Fruit fly (Drosophila melanogaster) whole organism, embryonic: Measurements from ENCODE around the gene Sodq.

ENCODE experiments used
- Atf6 ChIP-seq: fragments of 200-800 bp; sonication (Bioruptor generic); IDR thresholded peaks from 2 replicates; pipeline ENCODE4 v1.3.6; 2022; ENCODE audit warnings: missing biosample characterization, missing genetic modification characterization
- Awh ChIP-seq: fragments of 200-800 bp; sonication (Bioruptor generic); IDR thresholded peaks from 2 replicates; pipeline ENCODE4, ENCODE4 v1.3.6; 2022; ENCODE audit warnings: missing biosample characterization, missing genetic modification characterization
- Blimp-1 ChIP-seq: fragments of 200-800 bp; sonication (Bioruptor generic); optimal IDR thresholded peaks from 3 replicates; lab custom pipeline; 2018; ENCODE audit warnings: missing biosample characterization, missing genetic modification characterization, mild to moderate bottlenecking, moderate library complexity, missing genetic modification reagents
- CG10366 ChIP-seq: fragments of 200-800 bp; sonication (Bioruptor generic); IDR thresholded peaks from 2 replicates; pipeline ENCODE4 v1.3.6; 2022; ENCODE audit warnings: missing biosample characterization, missing genetic modification characterization
- CG12744 ChIP-seq: fragments of 200-800 bp; sonication (Bioruptor generic); optimal IDR thresholded peaks from 2 replicates; lab custom pipeline; 2016; ENCODE audit warnings: missing biosample characterization, missing genetic modification characterization
- CG14050 ChIP-seq: fragments of 200-800 bp; sonication (Bioruptor generic); IDR thresholded peaks from 3 replicates; pipeline ENCODE4 v1.3.6; 2022; ENCODE audit warnings: missing biosample characterization, missing genetic modification characterization
- CG14860 ChIP-seq: fragments of 200-800 bp; sonication (Bioruptor generic); IDR thresholded peaks from 3 replicates; pipeline ENCODE4 v1.3.6; 2022; ENCODE audit warnings: missing biosample characterization, missing genetic modification characterization; ENCODE audit not compliant: partially characterized antibody
- CG15269 ChIP-seq: fragments of 200-800 bp; sonication (Bioruptor generic); optimal IDR thresholded peaks from 2 replicates; lab custom pipeline; 2018; ENCODE audit warnings: missing biosample characterization, mild to moderate bottlenecking, missing genetic modification characterization, moderate library complexity
- CG1602 ChIP-seq: fragments of 200-800 bp; sonication (Bioruptor generic); optimal IDR thresholded peaks from 3 replicates; lab custom pipeline; 2016; ENCODE audit warnings: missing biosample characterization, missing genetic modification characterization
- CG16815 ChIP-seq: fragments of 200-800 bp; sonication (Bioruptor generic); optimal IDR thresholded peaks from 3 replicates; lab custom pipeline; 2017; ENCODE audit warnings: missing biosample characterization, mild to moderate bottlenecking, missing genetic modification characterization
- CG17328 ChIP-seq: fragments of 200-800 bp; sonication (Bioruptor generic); IDR thresholded peaks from 2 replicates; pipeline ENCODE4 v1.3.6; 2022; ENCODE audit warnings: missing biosample characterization, missing genetic modification characterization
- CG18011 ChIP-seq: fragments of 200-800 bp; sonication (Bioruptor generic); optimal IDR thresholded peaks from 2 replicates; lab custom pipeline; 2017; ENCODE audit warnings: missing biosample characterization, missing genetic modification characterization, mild to moderate bottlenecking, moderate library complexity, missing genotype
- CG18476 ChIP-seq: fragments of 200-800 bp; sonication (Bioruptor generic); optimal IDR thresholded peaks from 2 replicates; lab custom pipeline; 2016; ENCODE audit warnings: missing biosample characterization, mild to moderate bottlenecking, missing genetic modification characterization
- CG33213 ChIP-seq: fragments of 200-800 bp; sonication (Bioruptor generic); optimal IDR thresholded peaks from 3 replicates; lab custom pipeline; 2016; ENCODE audit warnings: missing biosample characterization, missing genetic modification characterization
- CG3407 ChIP-seq: fragments of 200-800 bp; sonication (Bioruptor generic); optimal IDR thresholded peaks from 2 replicates; lab custom pipeline; 2018; ENCODE audit warnings: missing biosample characterization, mild to moderate bottlenecking, missing genetic modification characterization
- CG3995 ChIP-seq: fragments of 200-800 bp; sonication (Bioruptor generic); optimal IDR thresholded peaks from 3 replicates; lab custom pipeline; 2016; ENCODE audit warnings: missing biosample characterization, missing genetic modification characterization
- CG42726 ChIP-seq: fragments of 200-800 bp; sonication (Bioruptor generic); IDR thresholded peaks from 2 replicates; pipeline ENCODE4 v1.3.6; 2022; ENCODE audit warnings: missing biosample characterization, missing genetic modification characterization; ENCODE audit not compliant: partially characterized antibody
- CG4360 ChIP-seq: fragments of 200-800 bp; sonication (Bioruptor generic); IDR thresholded peaks from 2 replicates; pipeline ENCODE4 v1.3.6; 2022; ENCODE audit warnings: missing biosample characterization, missing genetic modification characterization
- CG4617 ChIP-seq: fragments of 200-800 bp; sonication (Bioruptor generic); optimal IDR thresholded peaks from 3 replicates; lab custom pipeline; 2016; ENCODE audit warnings: missing biosample characterization, missing genetic modification characterization, borderline replicate concordance
- CG5953 ChIP-seq: fragments of 200-800 bp; sonication (Bioruptor generic); IDR thresholded peaks from 2 replicates; pipeline ENCODE4 v1.3.6; 2022; ENCODE audit warnings: missing biosample characterization, missing genetic modification characterization
- CG6791 ChIP-seq: fragments of 200-800 bp; sonication (Bioruptor generic); IDR thresholded peaks from 3 replicates; pipeline ENCODE4 v1.3.6; 2022; ENCODE audit warnings: missing biosample characterization, missing genetic modification characterization; ENCODE audit not compliant: partially characterized antibody
- CG6813 ChIP-seq: fragments of 200-800 bp; sonication (Bioruptor generic); optimal IDR thresholded peaks from 2 replicates; lab custom pipeline; 2017; ENCODE audit warnings: missing biosample characterization, missing genetic modification characterization, mild to moderate bottlenecking, moderate library complexity, missing genetic modification reagents
- CG7928 ChIP-seq: fragments of 200-800 bp; sonication (Bioruptor generic); optimal IDR thresholded peaks from 2 replicates; lab custom pipeline; 2017; ENCODE audit warnings: missing biosample characterization, mild to moderate bottlenecking, missing genetic modification characterization
- CG7987 ChIP-seq: fragments of 200-800 bp; sonication (Bioruptor generic); optimal IDR thresholded peaks from 2 replicates; lab custom pipeline; 2018; ENCODE audit warnings: missing biosample characterization, mild to moderate bottlenecking, missing genetic modification characterization, moderate library complexity
- CG8388 ChIP-seq: fragments of 200-800 bp; sonication (Bioruptor generic); optimal IDR thresholded peaks from 2 replicates; lab custom pipeline; 2019; ENCODE audit warnings: missing biosample characterization, mild to moderate bottlenecking, missing genetic modification characterization, moderate library complexity
- Dbx ChIP-seq: fragments of 200-800 bp; sonication (Bioruptor generic); IDR thresholded peaks from 3 replicates; pipeline ENCODE4 v1.3.6; 2022; ENCODE audit warnings: missing biosample characterization, missing genetic modification characterization
- Deaf1 ChIP-seq: fragments of 200-800 bp; optimal IDR thresholded peaks from 3 replicates; lab custom pipeline; 2019; ENCODE audit warnings: missing biosample characterization, mild to moderate bottlenecking, missing genetic modification characterization, moderate library complexity
- Ets97D ChIP-seq: fragments of 200-800 bp; sonication (Bioruptor generic); optimal IDR thresholded peaks from 3 replicates; lab custom pipeline; 2016; ENCODE audit warnings: missing biosample characterization, missing genetic modification characterization
- HmgD ChIP-seq: fragments of 200-800 bp; sonication (Bioruptor generic); optimal IDR thresholded peaks from 3 replicates; lab custom pipeline; 2016; ENCODE audit warnings: missing biosample characterization, missing genetic modification characterization
- Lim3 ChIP-seq: fragments of 200-800 bp; sonication (Bioruptor generic); IDR thresholded peaks from 2 replicates; pipeline ENCODE4 v1.3.6; 2022; ENCODE audit warnings: missing biosample characterization, missing genetic modification characterization
- Ravus ChIP-seq: fragments of 200-800 bp; sonication (Bioruptor generic); IDR thresholded peaks from 2 replicates; pipeline ENCODE4 v1.3.6; 2022; ENCODE audit warnings: missing biosample characterization, missing genetic modification characterization
- Sin3A ChIP-seq: fragments of >200 bp; optimal IDR thresholded peaks from 2 replicates; lab custom pipeline; 2018
- Spps ChIP-seq: fragments of 200-800 bp; sonication (Bioruptor generic); optimal IDR thresholded peaks from 2 replicates; lab custom pipeline; 2018; ENCODE audit warnings: missing biosample characterization, mild to moderate bottlenecking, missing genetic modification characterization
- ac ChIP-seq: fragments of 200-800 bp; sonication (Bioruptor generic); optimal IDR thresholded peaks from 3 replicates; lab custom pipeline; 2017; ENCODE audit warnings: missing biosample characterization, mild to moderate bottlenecking, missing genetic modification characterization
- al ChIP-seq: fragments of 200-800 bp; sonication (Bioruptor generic); IDR thresholded peaks from 2 replicates; pipeline ENCODE4 v1.3.6; 2022; ENCODE audit warnings: missing biosample characterization, missing genetic modification characterization
- cas ChIP-seq: fragments of 200-800 bp; sonication (Bioruptor generic); IDR thresholded peaks from 2 replicates; pipeline ENCODE4 v1.3.6; 2022; ENCODE audit warnings: missing biosample characterization, missing genetic modification characterization
- dan ChIP-seq: fragments of 200-800 bp; sonication (Bioruptor generic); IDR thresholded peaks from 2 replicates; pipeline ENCODE4 v1.3.6; 2022; ENCODE audit warnings: missing biosample characterization, missing genetic modification characterization
- hbn ChIP-seq: fragments of 200-800 bp; sonication (Bioruptor generic); IDR thresholded peaks from 2 replicates; pipeline ENCODE4 v1.3.6; 2022; ENCODE audit warnings: missing biosample characterization, missing genetic modification characterization; ENCODE audit not compliant: partially characterized antibody
- jigr1 ChIP-seq: fragments of 200-800 bp; sonication (Bioruptor generic); IDR thresholded peaks from 3 replicates; pipeline ENCODE4 v1.3.6; 2022; ENCODE audit warnings: missing biosample characterization, missing genetic modification characterization
- jing ChIP-seq: fragments of 200-800 bp; sonication (Bioruptor generic); optimal IDR thresholded peaks from 2 replicates; lab custom pipeline; 2018; ENCODE audit warnings: missing biosample characterization, mild to moderate bottlenecking, missing genetic modification characterization
- ken ChIP-seq: fragments of 200-800 bp; sonication (Bioruptor generic); IDR thresholded peaks from 3 replicates; pipeline ENCODE4 v1.3.6; 2022; ENCODE audit warnings: missing biosample characterization, missing genetic modification characterization
- kni ChIP-seq: fragments of 200-800 bp; sonication (Bioruptor generic); optimal IDR thresholded peaks from 3 replicates; lab custom pipeline; 2017; ENCODE audit warnings: mild to moderate bottlenecking, missing biosample characterization, missing genetic modification reagents, missing genetic modification characterization
- nerfin-1 ChIP-seq: fragments of 200-800 bp; sonication (Bioruptor generic); optimal IDR thresholded peaks from 3 replicates; lab custom pipeline; 2019; ENCODE audit warnings: missing biosample characterization, mild to moderate bottlenecking, missing genetic modification characterization, moderate library complexity
- nerfin-2 ChIP-seq: fragments of 200-800 bp; sonication (Bioruptor generic); IDR thresholded peaks from 2 replicates; pipeline ENCODE4 v1.3.6; 2022; ENCODE audit warnings: missing biosample characterization, missing genetic modification characterization; ENCODE audit not compliant: partially characterized antibody
- ranshi ChIP-seq: fragments of 200-800 bp; sonication (Bioruptor generic); IDR thresholded peaks from 2 replicates; pipeline ENCODE4 v1.3.6; 2022; ENCODE audit warnings: missing biosample characterization, missing genetic modification characterization
- sr ChIP-seq: fragments of 200-800 bp; sonication (Bioruptor generic); IDR thresholded peaks from 3 replicates; pipeline ENCODE4 v1.3.6; 2022; ENCODE audit warnings: missing biosample characterization, missing genetic modification characterization
- tx ChIP-seq: fragments of 200-800 bp; sonication (Bioruptor generic); optimal IDR thresholded peaks from 2 replicates; lab custom pipeline; 2016; ENCODE audit warnings: missing biosample characterization, missing genetic modification characterization
- unc-4 ChIP-seq: fragments of 200-800 bp; sonication (Bioruptor generic); IDR thresholded peaks from 2 replicates; pipeline ENCODE4 v1.3.6; 2022; ENCODE audit warnings: missing biosample characterization, missing genetic modification characterization; ENCODE audit not compliant: partially characterized antibody
- wdn ChIP-seq: fragments of 200-800 bp; sonication (Bioruptor generic); IDR thresholded peaks from 2 replicates; pipeline ENCODE4 v1.3.6; 2022; ENCODE audit warnings: missing biosample characterization, missing genetic modification characterization

Sodq gene

DNA sequence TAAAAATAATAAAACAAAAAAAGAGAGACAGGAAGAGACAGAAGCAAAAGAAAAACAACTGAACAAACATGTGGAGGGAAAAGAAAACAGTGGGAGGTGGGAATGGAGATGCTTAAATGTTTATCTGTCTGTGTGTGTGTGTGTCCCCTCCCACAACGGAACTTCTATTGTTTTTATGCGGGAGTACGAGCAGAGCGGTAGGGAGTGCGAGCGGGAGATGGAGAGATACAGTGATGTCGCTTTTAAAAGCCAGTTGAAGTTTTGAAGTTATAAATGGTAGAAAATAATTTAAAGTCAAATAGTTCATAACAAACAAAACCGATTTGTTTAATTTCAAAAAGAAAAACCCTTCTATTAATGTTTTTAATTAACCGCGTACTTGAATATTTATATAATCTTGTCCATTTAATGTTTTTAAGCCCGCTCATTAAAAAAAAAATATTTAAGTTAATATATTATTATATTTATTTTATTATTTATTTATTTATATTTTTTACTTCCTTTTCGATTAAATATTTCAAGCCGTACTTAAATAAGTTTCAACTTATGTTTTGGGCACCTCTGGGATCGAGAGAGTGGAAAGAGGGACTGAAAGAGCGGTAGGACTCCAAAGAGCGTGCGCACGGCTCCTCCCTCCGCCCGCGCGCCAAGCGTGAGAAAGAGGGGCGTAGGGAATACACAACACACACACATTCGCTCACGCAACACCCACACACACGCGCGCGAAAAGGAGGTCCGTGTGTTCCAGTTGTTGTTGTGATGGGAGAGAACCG, 15.2 kb upstream of the Sodq start (continued):
- peak; percentile 8 for TF ChIP-seq CG3407 (GFP tag; lab: Kevin White, UChicago)
- no peak for TF ChIP-seq cas (GFP tag; lab: Robert Waterston, UW)
- TF ChIP-seq wdn (GFP tag; lab: Robert Waterston, UW), result no peak
- TF ChIP-seq kni (GFP tag; lab: Kevin White, UChicago), result no peak
- no peak for TF ChIP-seq ac (GFP tag; lab: Kevin White, UChicago)
- TF ChIP-seq CG14050, result no peak
- TF ChIP-seq dan (GFP tag; lab: Robert Waterston, UW), result no peak
- peak; percentile 4 for TF ChIP-seq CG18476 (GFP tag; lab: Kevin White, UChicago)
- TF ChIP-seq Ravus, result no peak
- no peak for TF ChIP-seq Ets97D (GFP tag; lab: Kevin White, UChicago)
- TF ChIP-seq CG15269 (tag; lab: Kevin White, UChicago), result peak; percentile 59
- peak; percentile 39 for TF ChIP-seq Spps (tag; lab: Kevin White, UChicago)
- no peak for TF ChIP-seq CG18011
- TF ChIP-seq Sin3A (lab: Kevin White, UChicago), result no peak
- TF ChIP-seq CG6813 (GFP tag; lab: Kevin White, UChicago), result peak; percentile 44
- no peak for TF ChIP-seq unc-4
- no peak for TF ChIP-seq CG12744 (GFP tag; lab: Kevin White, UChicago)
- TF ChIP-seq CG4360 (GFP tag; lab: Robert Waterston, UW), result peak; percentile 99
- TF ChIP-seq hbn (GFP tag; lab: Robert Waterston, UW), result no peak
- no peak for TF ChIP-seq jing (GFP tag; lab: Kevin White, UChicago)
- peak; percentile 65 for TF ChIP-seq Blimp-1 (GFP tag; lab: Kevin White, UChicago)
- TF ChIP-seq CG16815 (GFP tag; lab: Kevin White, UChicago), result peak; percentile 43
- TF ChIP-seq CG7928 (GFP tag; lab: Kevin White, UChicago), result no peak
- no peak for TF ChIP-seq CG6791 (GFP tag; lab: Robert Waterston, UW)
- TF ChIP-seq CG1602, result peak; percentile 31
- TF ChIP-seq Dbx (GFP tag; lab: Robert Waterston, UW), result peak; percentile 7; the same call in 1 of the 3 replicates
- no peak for TF ChIP-seq CG33213 (GFP tag; lab: Kevin White, UChicago)
- peak; percentile 45; the same call in 1 of the 2 replicates for TF ChIP-seq Awh (GFP tag; lab: Robert Waterston, UW)
- no peak for TF ChIP-seq nerfin-2
- TF ChIP-seq Lim3, result no peak
- peak; percentile 16 for TF ChIP-seq HmgD (GFP tag; lab: Kevin White, UChicago)
- peak; percentile 29; the same call in 1 of the 2 replicates for TF ChIP-seq CG10366 (GFP tag; lab: Robert Waterston, UW)
- TF ChIP-seq Atf6 (GFP tag; lab: Robert Waterston, UW), result no peak; the same call in 1 of the 2 replicates
- TF ChIP-seq ranshi (GFP tag; lab: Robert Waterston, UW), result peak; percentile 55; the same call in 1 of the 2 replicates
- no peak for TF ChIP-seq CG42726
- TF ChIP-seq CG7987 (GFP tag; lab: Kevin White, UChicago), result no peak
- no peak for TF ChIP-seq al (GFP tag; lab: Robert Waterston, UW)
- no peak; the same call in 2 of the 3 replicates for TF ChIP-seq sr
- peak; percentile 9; the same call in 1 of the 3 replicates for TF ChIP-seq ken (GFP tag; lab: Robert Waterston, UW)
- no peak for TF ChIP-seq nerfin-1
- peak; percentile 87 for TF ChIP-seq CG8388 (GFP tag; lab: Kevin White, UChicago)
- TF ChIP-seq tx (GFP tag; lab: Kevin White, UChicago), result no peak
- TF ChIP-seq CG4617 (GFP tag; lab: Kevin White, UChicago), result no peak
- TF ChIP-seq jigr1, result no peak
- no peak for TF ChIP-seq CG14860
- TF ChIP-seq Deaf1, result peak; percentile 8
- no peak for TF ChIP-seq CG5953 (GFP tag; lab: Robert Waterston, UW)
- no peak for TF ChIP-seq CG3995 (GFP tag; lab: Kevin White, UChicago)
- TF ChIP-seq CG17328 (GFP tag; lab: Robert Waterston, UW), result peak; percentile 51
